Fruit fly (Drosophila melanogaster) whole organism, embryonic: ENCODE measurements around the gene CG42540.

Experiments used
- Ada2b ChIP-seq: fragments of 200-800 bp; sonication (Bioruptor generic); IDR thresholded peaks from 2 replicates; pipeline ENCODE4 v1.3.6; 2022; ENCODE audit warnings: missing biosample characterization, missing genetic modification characterization
- Atf-2 ChIP-seq: fragments of 200-800 bp; sonication (Bioruptor generic); optimal IDR thresholded peaks from 2 replicates; lab custom pipeline; 2016; ENCODE audit warnings: missing biosample characterization, missing genetic modification characterization
- B-H1 ChIP-seq: fragments of 200-800 bp; sonication (Bioruptor generic); IDR thresholded peaks from 3 replicates; pipeline ENCODE4 v1.3.6; 2022; ENCODE audit warnings: missing biosample characterization, missing genetic modification characterization
- CG11093 ChIP-seq: fragments of 200-800 bp; sonication (Bioruptor generic); IDR thresholded peaks from 3 replicates; pipeline ENCODE4 v1.3.6; 2022; ENCODE audit warnings: missing biosample characterization, missing genetic modification characterization
- CG11696 ChIP-seq: fragments of 200-800 bp; sonication (Bioruptor generic); IDR thresholded peaks from 2 replicates; pipeline ENCODE4 v1.3.6; 2022; ENCODE audit warnings: missing biosample characterization, missing genetic modification characterization
- CG1233 ChIP-seq: fragments of 200-800 bp; sonication (Bioruptor generic); optimal IDR thresholded peaks from 4 replicates; lab custom pipeline; 2018; ENCODE audit warnings: missing biosample characterization, mild to moderate bottlenecking, missing genetic modification characterization
- CG13123 ChIP-seq: fragments of 200-800 bp; sonication (Bioruptor generic); optimal IDR thresholded peaks from 2 replicates; lab custom pipeline; 2016; ENCODE audit warnings: missing biosample characterization, missing genetic modification characterization
- CG16863 ChIP-seq: fragments of 200-800 bp; sonication (Bioruptor generic); optimal IDR thresholded peaks from 3 replicates; lab custom pipeline; 2016; ENCODE audit warnings: missing biosample characterization, missing genetic modification characterization
- CG30020 ChIP-seq: fragments of 200-800 bp; optimal IDR thresholded peaks from 2 replicates; lab custom pipeline; 2019; ENCODE audit warnings: missing biosample characterization, mild to moderate bottlenecking, missing genetic modification characterization, moderate library complexity
- CG30431 ChIP-seq: fragments of 200-800 bp; sonication (Bioruptor generic); optimal IDR thresholded peaks from 2 replicates; lab custom pipeline; 2017; ENCODE audit warnings: missing biosample characterization, missing genetic modification characterization
- CG4360 ChIP-seq: fragments of 200-800 bp; sonication (Bioruptor generic); IDR thresholded peaks from 2 replicates; pipeline ENCODE4 v1.3.6; 2022; ENCODE audit warnings: missing biosample characterization, missing genetic modification characterization
- CG4424 ChIP-seq: fragments of 200-800 bp; sonication (Bioruptor generic); optimal IDR thresholded peaks from 3 replicates; lab custom pipeline; 2016; ENCODE audit warnings: missing biosample characterization, missing genetic modification characterization
- CG6654 ChIP-seq: fragments of 200-800 bp; sonication (Bioruptor generic); optimal IDR thresholded peaks from 2 replicates; lab custom pipeline; 2017; ENCODE audit warnings: missing biosample characterization, mild to moderate bottlenecking, missing genetic modification characterization
- CG7987 ChIP-seq: fragments of 200-800 bp; sonication (Bioruptor generic); optimal IDR thresholded peaks from 2 replicates; lab custom pipeline; 2018; ENCODE audit warnings: missing biosample characterization, mild to moderate bottlenecking, missing genetic modification characterization, moderate library complexity
- CG8281 ChIP-seq: fragments of 200-800 bp; sonication (Bioruptor generic); optimal IDR thresholded peaks from 2 replicates; lab custom pipeline; 2018; ENCODE audit warnings: missing biosample characterization, mild to moderate bottlenecking, missing genetic modification characterization, moderate library complexity
- CG9215 ChIP-seq: fragments of 200-800 bp; sonication (Bioruptor generic); IDR thresholded peaks from 2 replicates; pipeline ENCODE4 v1.3.6; 2022; ENCODE audit warnings: missing biosample characterization, missing genetic modification characterization
- CG9817 ChIP-seq: fragments of 200-800 bp; sonication (Bioruptor generic); optimal IDR thresholded peaks from 2 replicates; lab custom pipeline; 2018; ENCODE audit warnings: missing biosample characterization, mild to moderate bottlenecking, missing genetic modification characterization, moderate library complexity
- D19A ChIP-seq: fragments of 200-800 bp; optimal IDR thresholded peaks from 3 replicates; lab custom pipeline; 2019; ENCODE audit warnings: missing biosample characterization, mild to moderate bottlenecking, missing genetic modification characterization, moderate library complexity
- D19B ChIP-seq: fragments of 200-800 bp; sonication (Bioruptor generic); optimal IDR thresholded peaks from 2 replicates; lab custom pipeline; 2017; ENCODE audit warnings: missing biosample characterization, mild to moderate bottlenecking, missing genetic modification characterization
- Dip3 ChIP-seq: fragments of 200-800 bp; sonication (Bioruptor generic); optimal IDR thresholded peaks from 3 replicates; lab custom pipeline; 2016; ENCODE audit warnings: missing biosample characterization, missing genetic modification characterization
- ERR ChIP-seq: fragments of 200-800 bp; sonication (Bioruptor generic); optimal IDR thresholded peaks from 2 replicates; lab custom pipeline; 2016; ENCODE audit warnings: missing biosample characterization, missing genetic modification characterization
- H2.0 ChIP-seq: fragments of 200-800 bp; sonication (Bioruptor generic); IDR thresholded peaks from 2 replicates; pipeline ENCODE4 v1.3.6; 2022; ENCODE audit warnings: missing biosample characterization, missing genetic modification characterization
- Hr3 ChIP-seq: fragments of 200-800 bp; sonication (Bioruptor generic); optimal IDR thresholded peaks from 3 replicates; lab custom pipeline; 2016; ENCODE audit warnings: missing biosample characterization, missing genetic modification characterization
- Hsf ChIP-seq: fragments of 200-800 bp; sonication (Bioruptor generic); optimal IDR thresholded peaks from 3 replicates; lab custom pipeline; 2016; ENCODE audit warnings: missing biosample characterization, missing genetic modification characterization
- Kr ChIP-seq: fragments of 200-800 bp; sonication (Bioruptor generic); optimal IDR thresholded peaks from 2 replicates; lab custom pipeline; 2017; ENCODE audit warnings: missing biosample characterization, mild to moderate bottlenecking, missing genetic modification characterization
- MBD-R2 ChIP-seq: fragments of 200-800 bp; sonication (Bioruptor generic); IDR thresholded peaks from 2 replicates; pipeline ENCODE4 v1.3.6; 2022; ENCODE audit warnings: missing biosample characterization, missing genetic modification characterization
- Med ChIP-seq: fragments of 200-800 bp; sonication (Bioruptor generic); peaks from one replicate; lab custom pipeline; 2016; ENCODE audit warnings: missing biosample characterization, missing genetic modification characterization, mild to moderate bottlenecking, inconsistent platforms, moderate library complexity
- Meics ChIP-seq: fragments of 200-800 bp; sonication (Bioruptor generic); optimal IDR thresholded peaks from 2 replicates; lab custom pipeline; 2017; ENCODE audit warnings: missing biosample characterization, mild to moderate bottlenecking, missing genetic modification characterization
- NFAT ChIP-seq: fragments of 200-800 bp; sonication (Bioruptor generic); IDR thresholded peaks from 2 replicates; pipeline ENCODE4 v1.3.6; 2022; ENCODE audit warnings: missing biosample characterization, missing genetic modification characterization
- NfI ChIP-seq: fragments of 200-800 bp; sonication (Bioruptor generic); optimal IDR thresholded peaks from 3 replicates; lab custom pipeline; 2018; ENCODE audit warnings: missing biosample characterization, mild to moderate bottlenecking, missing genetic modification characterization, moderate library complexity
- Sin3A ChIP-seq: fragments of >200 bp; optimal IDR thresholded peaks from 2 replicates; lab custom pipeline; 2018
- abd-A ChIP-seq: fragments of 200-800 bp; sonication (Bioruptor generic); optimal IDR thresholded peaks from 3 replicates; lab custom pipeline; 2019; ENCODE audit warnings: missing biosample characterization, mild to moderate bottlenecking, missing genetic modification characterization, moderate library complexity
- ac ChIP-seq: fragments of 200-800 bp; sonication (Bioruptor generic); optimal IDR thresholded peaks from 3 replicates; lab custom pipeline; 2017; ENCODE audit warnings: missing biosample characterization, mild to moderate bottlenecking, missing genetic modification characterization
- cas ChIP-seq: fragments of 200-800 bp; sonication (Bioruptor generic); IDR thresholded peaks from 2 replicates; pipeline ENCODE4 v1.3.6; 2022; ENCODE audit warnings: missing biosample characterization, missing genetic modification characterization
- chif ChIP-seq, 2 experiments: fragments of 200-800 bp; sonication (Bioruptor generic); optimal IDR thresholded peaks; 3 replicates each; lab custom pipeline; 2016; ENCODE audit warnings: missing biosample characterization in 2 of 2, missing genetic modification characterization in 2 of 2
- chn ChIP-seq: fragments of 200-800 bp; sonication (Bioruptor generic); optimal IDR thresholded peaks from 2 replicates; lab custom pipeline; 2016; ENCODE audit warnings: missing biosample characterization, missing genetic modification characterization
- dpn ChIP-seq, 2 experiments: fragments of 200-800 bp; sonication (Bioruptor generic); optimal IDR thresholded peaks; 3 replicates each; lab custom pipeline; 2016; ENCODE audit warnings: missing biosample characterization in 2 of 2, missing genetic modification characterization in 2 of 2
- ems ChIP-seq: fragments of 200-800 bp; sonication (Bioruptor generic); optimal IDR thresholded peaks from 3 replicates; lab custom pipeline; 2016; ENCODE audit warnings: missing biosample characterization, missing genetic modification characterization
- esg ChIP-seq: fragments of 200-800 bp; sonication (Bioruptor generic); conservative IDR thresholded peaks from 2 replicates; pipeline ENCODE4 v1.3.6; 2022; ENCODE audit warnings: missing biosample characterization, missing genetic modification characterization
- fd96Cb ChIP-seq: fragments of 200-800 bp; sonication (Bioruptor generic); optimal IDR thresholded peaks from 2 replicates; lab custom pipeline; 2018; ENCODE audit warnings: missing biosample characterization, mild to moderate bottlenecking, missing genetic modification characterization, moderate library complexity
- gem ChIP-seq: fragments of 200-800 bp; sonication (Bioruptor generic); optimal IDR thresholded peaks from 2 replicates; lab custom pipeline; 2019; ENCODE audit warnings: missing biosample characterization, mild to moderate bottlenecking, missing genetic modification characterization, moderate library complexity
- gt ChIP-seq: fragments of 200-800 bp; sonication (Bioruptor generic); IDR thresholded peaks from 2 replicates; pipeline ENCODE4 v1.3.6; 2022; ENCODE audit warnings: missing biosample characterization, missing genetic modification characterization
- her ChIP-seq: fragments of 200-800 bp; sonication (Bioruptor generic); optimal IDR thresholded peaks from 2 replicates; lab custom pipeline; 2016; ENCODE audit warnings: missing biosample characterization, missing genetic modification characterization
- ken ChIP-seq: fragments of 200-800 bp; sonication (Bioruptor generic); IDR thresholded peaks from 3 replicates; pipeline ENCODE4 v1.3.6; 2022; ENCODE audit warnings: missing biosample characterization, missing genetic modification characterization
- kni ChIP-seq: fragments of 200-800 bp; sonication (Bioruptor generic); optimal IDR thresholded peaks from 3 replicates; lab custom pipeline; 2017; ENCODE audit warnings: mild to moderate bottlenecking, missing biosample characterization, missing genetic modification reagents, missing genetic modification characterization
- lilli ChIP-seq: fragments of 200-800 bp; sonication (Bioruptor generic); optimal IDR thresholded peaks from 3 replicates; lab custom pipeline; 2016; ENCODE audit warnings: missing biosample characterization, missing genetic modification characterization
- mam ChIP-seq: fragments of 200-800 bp; sonication (Bioruptor generic); optimal IDR thresholded peaks from 3 replicates; lab custom pipeline; 2016; ENCODE audit warnings: missing biosample characterization, missing genetic modification characterization
- phol ChIP-seq: fragments of 200-800 bp; sonication (Bioruptor generic); optimal IDR thresholded peaks from 3 replicates; lab custom pipeline; 2018; ENCODE audit warnings: missing biosample characterization, mild to moderate bottlenecking, missing genetic modification characterization, moderate library complexity
- ranshi ChIP-seq: fragments of 200-800 bp; sonication (Bioruptor generic); IDR thresholded peaks from 2 replicates; pipeline ENCODE4 v1.3.6; 2022; ENCODE audit warnings: missing biosample characterization, missing genetic modification characterization
- schlank ChIP-seq: fragments of 200-800 bp; sonication (Bioruptor generic); optimal IDR thresholded peaks from 2 replicates; lab custom pipeline; 2018; ENCODE audit warnings: missing biosample characterization, mild to moderate bottlenecking, missing genetic modification characterization
- scrt ChIP-seq: fragments of 200-800 bp; sonication (Bioruptor generic); optimal IDR thresholded peaks from 2 replicates; lab custom pipeline; 2018; ENCODE audit warnings: missing biosample characterization, mild to moderate bottlenecking, missing genetic modification characterization, moderate library complexity
- slbo ChIP-seq: fragments of 200-800 bp; sonication (Bioruptor generic); IDR thresholded peaks from 2 replicates; pipeline ENCODE4 v1.3.6; 2022; ENCODE audit warnings: missing biosample characterization, missing genetic modification characterization
- tup ChIP-seq: fragments of 200-800 bp; sonication (Bioruptor generic); optimal IDR thresholded peaks from 2 replicates; lab custom pipeline; 2016; ENCODE audit warnings: missing biosample characterization, mild to moderate bottlenecking, missing genetic modification characterization, moderate library complexity

The CG42540 gene

dm6 chr3L:4611311-4611710 lies 55.4 kb downstream of the CG42540 start (continued):
- no peak for TF ChIP-seq CG9817 (tag; lab: Kevin White, UChicago)
- no peak for TF ChIP-seq CG30020 (tag; lab: Kevin White, UChicago)
- peak; percentile 61 for TF ChIP-seq ems (GFP tag; lab: Kevin White, UChicago)
- TF ChIP-seq lilli (GFP tag; lab: Kevin White, UChicago), result peak; percentile 60
- TF ChIP-seq schlank (tag; lab: Kevin White, UChicago), result no peak
- TF ChIP-seq CG9215 (GFP tag; lab: Robert Waterston, UW), result no peak
- TF ChIP-seq phol, result peak; percentile 76
- peak; percentile 42 for TF ChIP-seq tup (GFP tag; lab: Kevin White, UChicago)
- TF ChIP-seq CG7987 (GFP tag; lab: Kevin White, UChicago), result peak; percentile 5
- TF ChIP-seq CG4424 (GFP tag; lab: Kevin White, UChicago), result peak; percentile 69
- TF ChIP-seq Hsf (GFP tag; lab: Kevin White, UChicago), result peak; percentile 68
- TF ChIP-seq CG11093 (GFP tag; lab: Robert Waterston, UW), result peak; percentile 61
- TF ChIP-seq Sin3A (lab: Kevin White, UChicago), result no peak
- TF ChIP-seq D19B (GFP tag; lab: Kevin White, UChicago), result no peak
- peak; percentile 75 for TF ChIP-seq B-H1 (GFP tag; lab: Robert Waterston, UW)
- no peak for TF ChIP-seq her (GFP tag; lab: Kevin White, UChicago)
- peak; percentile 80 for TF ChIP-seq gt (GFP tag; lab: Robert Waterston, UW)
- TF ChIP-seq fd96Cb, result peak; percentile 81
- TF ChIP-seq gem (tag; lab: Kevin White, UChicago), result peak; percentile 79
- peak; percentile 92 for TF ChIP-seq Med (GFP tag; lab: Kevin White, UChicago)
- TF ChIP-seq CG30431, result peak; percentile 75
- peak; percentile 65 for TF ChIP-seq D19A
- TF ChIP-seq scrt (GFP tag; lab: Kevin White, UChicago), result no peak
- TF ChIP-seq CG13123 (GFP tag; lab: Kevin White, UChicago), result no peak
- TF ChIP-seq dpn (GFP tag; optimal IDR thresholded peaks at IDR 0.05; lab: Kevin White, UChicago), result peak; percentile 58 to 64
- TF ChIP-seq Atf-2 (GFP tag; lab: Kevin White, UChicago), result peak; percentile 67
- peak; percentile 38 for TF ChIP-seq CG1233
- TF ChIP-seq CG16863, result peak; percentile 48
- TF ChIP-seq chif (GFP tag; optimal IDR thresholded peaks at IDR 0.05; lab: Kevin White, UChicago), result peak; percentile 66 to 78
- TF ChIP-seq ERR (GFP tag; lab: Kevin White, UChicago), result no peak
- TF ChIP-seq ac (GFP tag; lab: Kevin White, UChicago), result no peak
- TF ChIP-seq ken (GFP tag; lab: Robert Waterston, UW), result peak; percentile 87
- peak; percentile 79 for TF ChIP-seq chn (GFP tag; lab: Kevin White, UChicago)
- TF ChIP-seq kni (GFP tag; lab: Kevin White, UChicago), result no peak
- peak; percentile 50 for TF ChIP-seq NfI (GFP tag; lab: Kevin White, UChicago)
- peak; percentile 96 for TF ChIP-seq CG11696 (GFP tag; lab: Robert Waterston, UW)
- peak; percentile 51 for TF ChIP-seq Hr3
- TF ChIP-seq CG4360 (GFP tag; lab: Robert Waterston, UW), result no peak
- no peak for TF ChIP-seq CG8281 (tag; lab: Kevin White, UChicago)
- no peak for TF ChIP-seq cas (GFP tag; lab: Robert Waterston, UW)
- no peak for TF ChIP-seq Dip3
- peak; percentile 29 for TF ChIP-seq Meics
- peak; percentile 28; the same call in 1 of the 2 replicates for TF ChIP-seq MBD-R2 (GFP tag; lab: Robert Waterston, UW)
- peak; percentile 40 for TF ChIP-seq mam (GFP tag; lab: Kevin White, UChicago)
- TF ChIP-seq Kr (GFP tag; lab: Kevin White, UChicago), result no peak
- TF ChIP-seq slbo (GFP tag; lab: Robert Waterston, UW), result peak; percentile 40; the same call in 1 of the 2 replicates
- TF ChIP-seq Ada2b (GFP tag; lab: Robert Waterston, UW), result peak; percentile 71
- peak; percentile 86 for TF ChIP-seq ranshi (GFP tag; lab: Robert Waterston, UW)
- peak; percentile 54 for TF ChIP-seq CG6654 (GFP tag; lab: Kevin White, UChicago)
- peak; percentile 59 for TF ChIP-seq H2.0 (GFP tag; lab: Robert Waterston, UW)
- TF ChIP-seq abd-A (tag; lab: Kevin White, UChicago), result no peak
- no peak for TF ChIP-seq NFAT (GFP tag; lab: Robert Waterston, UW)
- peak; percentile 71 for TF ChIP-seq esg (GFP tag; lab: Robert Waterston, UW)
